Fruit fly (Drosophila melanogaster) whole organism, embryonic: ENCODE data around the gene Pa1.

Experiments used
- BEAF-32 ChIP-seq: fragments of 200-800 bp; sonication (Bioruptor generic); optimal IDR thresholded peaks from 3 replicates; lab custom pipeline; 2017; ENCODE audit warnings: missing biosample characterization, missing genetic modification characterization, mild to moderate bottlenecking, moderate library complexity, missing genetic modification reagents
- CG12659 ChIP-seq: fragments of 200-800 bp; sonication (Bioruptor generic); optimal IDR thresholded peaks from 3 replicates; lab custom pipeline; 2017; ENCODE audit warnings: mild to moderate bottlenecking, missing biosample characterization, missing genetic modification reagents, missing genetic modification characterization
- CG2116 ChIP-seq: fragments of 200-800 bp; sonication (Bioruptor generic); optimal IDR thresholded peaks from 3 replicates; lab custom pipeline; 2018; ENCODE audit warnings: missing biosample characterization, mild to moderate bottlenecking, missing genetic modification characterization
- CG2129 ChIP-seq: fragments of 200-800 bp; sonication (Bioruptor generic); IDR thresholded peaks from 2 replicates; pipeline ENCODE4 v1.3.6; 2022; ENCODE audit warnings: missing biosample characterization, missing genetic modification characterization; ENCODE audit not compliant: partially characterized antibody
- CG3065 ChIP-seq: fragments of 200-800 bp; sonication (Bioruptor generic); optimal IDR thresholded peaks from 2 replicates; lab custom pipeline; 2016; ENCODE audit warnings: missing biosample characterization, missing genetic modification characterization
- CG33557 ChIP-seq: fragments of 200-800 bp; sonication (Bioruptor generic); optimal IDR thresholded peaks from 2 replicates; lab custom pipeline; 2019; ENCODE audit warnings: missing biosample characterization, mild to moderate bottlenecking, missing genetic modification characterization, moderate library complexity
- CG34376 ChIP-seq: fragments of 200-800 bp; sonication (Bioruptor generic); optimal IDR thresholded peaks from 2 replicates; lab custom pipeline; 2018; ENCODE audit warnings: missing biosample characterization, mild to moderate bottlenecking, missing genetic modification characterization
- CG3847 ChIP-seq: fragments of 200-800 bp; sonication (Bioruptor generic); IDR thresholded peaks from 2 replicates; pipeline ENCODE4 v1.3.6; 2022; ENCODE audit warnings: missing biosample characterization, missing genetic modification characterization
- CG6254 ChIP-seq: fragments of 200-800 bp; sonication (Bioruptor generic); optimal IDR thresholded peaks from 3 replicates; lab custom pipeline; 2017; ENCODE audit warnings: mild to moderate bottlenecking, missing biosample characterization, missing genetic modification reagents, missing genetic modification characterization
- CG6813 ChIP-seq: fragments of 200-800 bp; sonication (Bioruptor generic); optimal IDR thresholded peaks from 2 replicates; lab custom pipeline; 2017; ENCODE audit warnings: missing biosample characterization, missing genetic modification characterization, mild to moderate bottlenecking, moderate library complexity, missing genetic modification reagents
- CG9932 ChIP-seq: fragments of 200-800 bp; sonication (Bioruptor generic); IDR thresholded peaks from 2 replicates; pipeline ENCODE4 v1.3.6; 2022; ENCODE audit warnings: missing biosample characterization, missing genetic modification characterization
- Dref ChIP-seq: fragments of 200-800 bp; sonication (Bioruptor generic); IDR thresholded peaks from 2 replicates; pipeline ENCODE4 v1.3.6; 2022; ENCODE audit warnings: missing biosample characterization, missing genetic modification characterization
- E2f2 ChIP-seq: fragments of 200-800 bp; sonication (Bioruptor generic); IDR thresholded peaks from 2 replicates; pipeline ENCODE4 v1.3.6; 2022; ENCODE audit warnings: missing biosample characterization, missing genetic modification characterization
- ERR ChIP-seq: fragments of 200-800 bp; sonication (Bioruptor generic); optimal IDR thresholded peaks from 2 replicates; lab custom pipeline; 2016; ENCODE audit warnings: missing biosample characterization, missing genetic modification characterization
- Ets97D ChIP-seq: fragments of 200-800 bp; sonication (Bioruptor generic); optimal IDR thresholded peaks from 3 replicates; lab custom pipeline; 2016; ENCODE audit warnings: missing biosample characterization, missing genetic modification characterization
- Med ChIP-seq: fragments of 200-800 bp; sonication (Bioruptor generic); peaks from one replicate; lab custom pipeline; 2016; ENCODE audit warnings: missing biosample characterization, missing genetic modification characterization, mild to moderate bottlenecking, inconsistent platforms, moderate library complexity
- NC2α ChIP-seq: fragments of 200-800 bp; sonication (Bioruptor generic); optimal IDR thresholded peaks from 2 replicates; lab custom pipeline; 2016; ENCODE audit warnings: missing biosample characterization, missing genetic modification characterization
- Nf-YC ChIP-seq: fragments of 200-800 bp; optimal IDR thresholded peaks from 3 replicates; lab custom pipeline; 2019; ENCODE audit warnings: missing biosample characterization, mild to moderate bottlenecking, missing genetic modification characterization, moderate library complexity
- Opbp ChIP-seq: fragments of 200-800 bp; sonication (Bioruptor generic); IDR thresholded peaks from 3 replicates; pipeline ENCODE4 v1.3.6; 2022; ENCODE audit warnings: missing biosample characterization, missing genetic modification characterization; ENCODE audit not compliant: partially characterized antibody
- Pdp1 ChIP-seq, 2 experiments: fragments of 200-800 bp; sonication (Bioruptor generic); optimal IDR thresholded peaks; 3 replicates each; lab custom pipeline; 2016; ENCODE audit warnings: missing biosample characterization in 2 of 2, missing genetic modification characterization in 2 of 2, mild to moderate bottlenecking in 1 of 2, moderate library complexity in 1 of 2
- Scr ChIP-seq: fragments of 200-800 bp; sonication (Bioruptor generic); IDR thresholded peaks from 2 replicates; pipeline ENCODE4 v1.3.6; 2022; ENCODE audit warnings: missing biosample characterization, missing genetic modification characterization; ENCODE audit not compliant: partially characterized antibody
- Sin3A ChIP-seq: fragments of >200 bp; optimal IDR thresholded peaks from 2 replicates; lab custom pipeline; 2018
- Sry-δ ChIP-seq: fragments of 200-800 bp; sonication (Bioruptor generic); optimal IDR thresholded peaks from 2 replicates; lab custom pipeline; 2016; ENCODE audit warnings: missing biosample characterization, missing genetic modification characterization
- amos ChIP-seq: fragments of 200-800 bp; sonication (Bioruptor generic); IDR thresholded peaks from 2 replicates; pipeline ENCODE4 v1.3.6; 2022; ENCODE audit warnings: missing biosample characterization, missing genetic modification characterization; ENCODE audit not compliant: partially characterized antibody
- bbx ChIP-seq: fragments of 200-800 bp; sonication (Bioruptor generic); IDR thresholded peaks from 2 replicates; pipeline ENCODE4 v1.3.6; 2022; ENCODE audit warnings: missing biosample characterization, missing genetic modification characterization; ENCODE audit not compliant: partially characterized antibody
- bigmax ChIP-seq: fragments of 200-800 bp; sonication (Bioruptor generic); optimal IDR thresholded peaks from 2 replicates; lab custom pipeline; 2018; ENCODE audit warnings: missing biosample characterization, mild to moderate bottlenecking, missing genetic modification characterization
- chm ChIP-seq: fragments of 200-800 bp; sonication (Bioruptor generic); IDR thresholded peaks from 2 replicates; pipeline ENCODE4 v1.3.6; 2022; ENCODE audit warnings: missing biosample characterization, missing genetic modification characterization
- gro ChIP-seq: fragments of 200-800 bp; sonication (Bioruptor generic); optimal IDR thresholded peaks from 2 replicates; lab custom pipeline; 2016; ENCODE audit warnings: missing biosample characterization, missing genetic modification characterization
- gt ChIP-seq: fragments of 200-800 bp; sonication (Bioruptor generic); IDR thresholded peaks from 2 replicates; pipeline ENCODE4 v1.3.6; 2022; ENCODE audit warnings: missing biosample characterization, missing genetic modification characterization
- hb ChIP-seq: fragments of 200-800 bp; sonication (Bioruptor generic); IDR thresholded peaks from 3 replicates; pipeline ENCODE4 v1.3.6; 2022; ENCODE audit warnings: missing biosample characterization, missing genetic modification characterization; ENCODE audit not compliant: partially characterized antibody
- hkb ChIP-seq, 2 experiments: fragments of 200-800 bp in 1 of 2; fragments of >200 bp in 1 of 2; sonication (Bioruptor generic) in 1 of 2; IDR thresholded peaks in 1 of 2; optimal IDR thresholded peaks in 1 of 2; 2 replicates each; pipeline versions ENCODE4 v1.3.6 to Lab custom; 2017 to 2022; ENCODE audit warnings: missing biosample characterization in 1 of 2, missing genetic modification characterization in 1 of 2
- inv ChIP-seq: fragments of 200-800 bp; sonication (Bioruptor generic); IDR thresholded peaks from 2 replicates; pipeline ENCODE4 v1.3.6; 2022; ENCODE audit warnings: missing biosample characterization, missing genetic modification characterization; ENCODE audit not compliant: partially characterized antibody
- ken ChIP-seq: fragments of 200-800 bp; sonication (Bioruptor generic); IDR thresholded peaks from 3 replicates; pipeline ENCODE4 v1.3.6; 2022; ENCODE audit warnings: missing biosample characterization, missing genetic modification characterization
- knrl ChIP-seq: fragments of 200-800 bp; sonication (Bioruptor generic); IDR thresholded peaks from 3 replicates; pipeline ENCODE4 v1.3.6; 2022; ENCODE audit warnings: missing biosample characterization, missing genetic modification characterization; ENCODE audit not compliant: partially characterized antibody
- mam ChIP-seq: fragments of 200-800 bp; sonication (Bioruptor generic); optimal IDR thresholded peaks from 3 replicates; lab custom pipeline; 2016; ENCODE audit warnings: missing biosample characterization, missing genetic modification characterization
- mld ChIP-seq: fragments of 200-800 bp; sonication (Bioruptor generic); IDR thresholded peaks from 3 replicates; pipeline ENCODE4 v1.3.6; 2022; ENCODE audit warnings: missing biosample characterization, missing genetic modification characterization; ENCODE audit not compliant: partially characterized antibody
- peb ChIP-seq: fragments of 200-800 bp; sonication (Bioruptor generic); IDR thresholded peaks from 2 replicates; pipeline ENCODE4 v1.3.6; 2022; ENCODE audit warnings: missing biosample characterization, missing genetic modification characterization
- psq ChIP-seq: fragments of 200-800 bp; sonication (Bioruptor generic); optimal IDR thresholded peaks from 2 replicates; lab custom pipeline; 2017; ENCODE audit warnings: missing biosample characterization, missing genetic modification characterization
- pzg ChIP-seq: fragments of 200-800 bp; sonication (Bioruptor generic); optimal IDR thresholded peaks from 3 replicates; lab custom pipeline; 2018; ENCODE audit warnings: missing biosample characterization, mild to moderate bottlenecking, missing genetic modification characterization, moderate library complexity
- rib ChIP-seq: fragments of 200-800 bp; sonication (Bioruptor generic); IDR thresholded peaks from 2 replicates; pipeline ENCODE4 v1.3.6; 2022; ENCODE audit warnings: missing biosample characterization, missing genetic modification characterization
- row ChIP-seq: fragments of 200-800 bp; sonication (Bioruptor generic); IDR thresholded peaks from 3 replicates; pipeline ENCODE4 v1.3.6; 2022; ENCODE audit warnings: missing biosample characterization, missing genetic modification characterization
- sens ChIP-seq: fragments of 200-800 bp; sonication (Bioruptor generic); peaks from one replicate; lab custom pipeline; 2016; ENCODE audit warnings: missing biosample characterization, missing genetic modification characterization
- sna ChIP-seq: fragments of 200-800 bp; sonication (Bioruptor generic); IDR thresholded peaks from 2 replicates; pipeline ENCODE4 v1.3.6; 2022; ENCODE audit warnings: missing biosample characterization, missing genetic modification characterization; ENCODE audit not compliant: partially characterized antibody
- stc ChIP-seq: fragments of 200-800 bp; sonication (Bioruptor generic); IDR thresholded peaks from 2 replicates; pipeline ENCODE4 v1.3.6; 2022; ENCODE audit warnings: missing biosample characterization, missing genetic modification characterization
- stwl ChIP-seq: fragments of 200-800 bp; sonication (Bioruptor generic); optimal IDR thresholded peaks from 3 replicates; lab custom pipeline; 2018; ENCODE audit warnings: missing biosample characterization, mild to moderate bottlenecking, missing genetic modification characterization, moderate library complexity
- trem ChIP-seq: fragments of 200-800 bp; optimal IDR thresholded peaks from 3 replicates; lab custom pipeline; 2019; ENCODE audit warnings: missing biosample characterization, mild to moderate bottlenecking, missing genetic modification characterization, moderate library complexity
- unc-4 ChIP-seq: fragments of 200-800 bp; sonication (Bioruptor generic); IDR thresholded peaks from 2 replicates; pipeline ENCODE4 v1.3.6; 2022; ENCODE audit warnings: missing biosample characterization, missing genetic modification characterization; ENCODE audit not compliant: partially characterized antibody
- vnd ChIP-seq: fragments of 200-800 bp; sonication (Bioruptor generic); IDR thresholded peaks from 3 replicates; pipeline ENCODE4 v1.3.6; 2022; ENCODE audit warnings: missing biosample characterization, missing genetic modification characterization; ENCODE audit not compliant: partially characterized antibody

The Pa1 gene

dm6 chrX:11359081-11359481 lies at the start of gene Pa1 (continued):
- no peak for TF ChIP-seq ken (GFP tag; lab: Robert Waterston, UW)
- TF ChIP-seq Dref (GFP tag; lab: Robert Waterston, UW), result peak; percentile 88
- peak; percentile 70; the same call in 1 of the 2 replicates for TF ChIP-seq amos (GFP tag; lab: Robert Waterston, UW)
- TF ChIP-seq inv (GFP tag; lab: Robert Waterston, UW), result peak; percentile 30
- no peak for TF ChIP-seq peb
- TF ChIP-seq CG2129, result 0 out of 2 replicates have a peak, but pooled peaks have one; percentile 27
- TF ChIP-seq E2f2 (GFP tag; lab: Robert Waterston, UW), result peak; percentile 96
- 0 out of 2 replicates have a peak, but pooled peaks have one; percentile 26 for TF ChIP-seq CG9932 (GFP tag; lab: Robert Waterston, UW)
- peak; percentile 56 for TF ChIP-seq Ets97D (GFP tag; lab: Kevin White, UChicago)
- peak; percentile 56; the same call in 1 of the 2 replicates for TF ChIP-seq sna
- TF ChIP-seq Sry-δ (GFP tag; lab: Kevin White, UChicago), result peak; percentile 61
- TF ChIP-seq gt (GFP tag; lab: Robert Waterston, UW), result no peak
- TF ChIP-seq mam, result peak; percentile 13
- TF ChIP-seq vnd (GFP tag; lab: Robert Waterston, UW), result peak; percentile 54; the same call in 2 of the 3 replicates
- no peak for TF ChIP-seq CG6254 (GFP tag; lab: Kevin White, UChicago)
- TF ChIP-seq Scr, result peak; percentile 62
- TF ChIP-seq CG12659, result peak; percentile 18
- peak; percentile 54 for TF ChIP-seq gro (GFP tag; lab: Kevin White, UChicago)
- TF ChIP-seq rib (GFP tag; lab: Robert Waterston, UW), result no peak
- no peak for TF ChIP-seq hkb (optimal IDR thresholded peaks at IDR 0.05; lab: Kevin White, UChicago)
- no peak for TF ChIP-seq hkb (GFP tag; IDR thresholded peaks at IDR 0.05; lab: Robert Waterston, UW)
- peak; percentile 7 for TF ChIP-seq Sin3A (lab: Kevin White, UChicago)
- peak; percentile 42 for TF ChIP-seq stwl (tag; lab: Kevin White, UChicago)
- TF ChIP-seq CG3847 (GFP tag; lab: Robert Waterston, UW), result 0 out of 2 replicates have a peak, but pooled peaks have one; percentile 22
- TF ChIP-seq NC2α (GFP tag; lab: Kevin White, UChicago), result no peak
- TF ChIP-seq pzg (GFP tag; lab: Kevin White, UChicago), result peak; percentile 62
- no peak for TF ChIP-seq CG3065 (GFP tag; lab: Kevin White, UChicago)
- TF ChIP-seq hb (GFP tag; lab: Robert Waterston, UW), result peak; percentile 55; the same call in 1 of the 3 replicates
- no peak for TF ChIP-seq row (GFP tag; lab: Robert Waterston, UW)
- no peak for TF ChIP-seq CG6813
- peak; percentile 12 for TF ChIP-seq trem
- peak; percentile 62 for TF ChIP-seq BEAF-32
- peak; percentile 32 for TF ChIP-seq Nf-YC (tag; lab: Kevin White, UChicago)
- TF ChIP-seq Med (GFP tag; lab: Kevin White, UChicago), result peak; percentile 90
- 0 out of 2 replicates have a peak, but pooled peaks have one; percentile 16 for TF ChIP-seq stc (GFP tag; lab: Robert Waterston, UW)
- peak; percentile 52 for TF ChIP-seq sens (GFP tag; lab: Kevin White, UChicago)
- peak; percentile 0 for TF ChIP-seq CG33557 (GFP tag; lab: Kevin White, UChicago)
- peak; percentile 11 for TF ChIP-seq CG34376
- TF ChIP-seq knrl (GFP tag; lab: Robert Waterston, UW), result peak; percentile 49; the same call in 2 of the 3 replicates
- TF ChIP-seq Pdp1 (GFP tag; optimal IDR thresholded peaks at IDR 0.05; lab: Kevin White, UChicago), result peak in 1 of 2 experiments; percentile 31
- no peak for TF ChIP-seq psq
- TF ChIP-seq chm (GFP tag; lab: Robert Waterston, UW), result 0 out of 2 replicates have a peak, but pooled peaks have one; percentile 12
- no peak for TF ChIP-seq ERR (GFP tag; lab: Kevin White, UChicago)
- peak; percentile 70 for TF ChIP-seq CG2116
- TF ChIP-seq unc-4 (GFP tag; lab: Robert Waterston, UW), result peak; percentile 71
- peak; percentile 68; the same call in 2 of the 3 replicates for TF ChIP-seq Opbp (GFP tag; lab: Robert Waterston, UW)
- TF ChIP-seq bbx (GFP tag; lab: Robert Waterston, UW), result peak; percentile 75
- 0 out of 3 replicates have a peak, but pooled peaks have one; percentile 49 for TF ChIP-seq mld
- no peak for TF ChIP-seq bigmax (GFP tag; lab: Kevin White, UChicago)
